Worm (Caenorhabditis elegans) whole organism, L4 larva: ENCODE measurements around the gene F44E5.15.

Source experiments
- F49E8.2 ChIP-seq: sonication (generic microtip); optimal IDR thresholded peaks from 2 replicates; lab custom pipeline; 2016; ENCODE audit warnings: missing compliant biosample characterization, mild to moderate bottlenecking, missing genetic modification characterization, borderline replicate concordance
- aha-1 ChIP-seq: fragments of 150-350 bp; peaks from one replicate; lab custom pipeline; 2014; ENCODE audit warnings: missing biosample characterization, missing genetic modification characterization
- attf-4 ChIP-seq: sonication (generic microtip); optimal IDR thresholded peaks from 3 replicates; lab custom pipeline; 2017; ENCODE audit warnings: missing biosample characterization, missing genetic modification characterization
- ceh-20 ChIP-seq: fragments of 200-800 bp; sonication (Bioruptor generic); IDR thresholded peaks from 2 replicates; pipeline ENCODE4 v1.3.6; 2022; ENCODE audit warnings: missing genetic modification reagents, missing genetic modification characterization, missing compliant biosample characterization
- ceh-32 ChIP-seq: sonication (generic microtip); optimal IDR thresholded peaks from 2 replicates; lab custom pipeline; 2016; ENCODE audit warnings: mild to moderate bottlenecking, missing genetic modification characterization, missing compliant biosample characterization; ENCODE audit not compliant: poor library complexity
- fos-1 ChIP-seq: fragments of 150-350 bp; optimal IDR thresholded peaks from 2 replicates; lab custom pipeline; 2014; ENCODE audit warnings: missing biosample characterization, missing genetic modification characterization
- lin-13 ChIP-seq: fragments of 150-350 bp; optimal IDR thresholded peaks from 2 replicates; lab custom pipeline; 2014; ENCODE audit warnings: missing biosample characterization, missing genetic modification reagents, missing genetic modification characterization
- lin-15B ChIP-seq: fragments of 150-350 bp; sonication (generic microtip); optimal IDR thresholded peaks from 3 replicates; lab custom pipeline; 2014; ENCODE audit warnings: missing biosample characterization, missing genetic modification characterization
- lin-39 ChIP-seq: fragments of 150-350 bp; optimal IDR thresholded peaks from 2 replicates; lab custom pipeline; 2014; ENCODE audit warnings: missing biosample characterization, missing genetic modification reagents, missing genetic modification characterization
- mes-2 ChIP-seq: sonication (generic microtip); optimal IDR thresholded peaks from 2 replicates; lab custom pipeline; 2016; ENCODE audit warnings: missing genotype, mild to moderate bottlenecking, missing genetic modification characterization, missing compliant biosample characterization; ENCODE audit not compliant: poor library complexity, severe bottlenecking
- nhr-25 ChIP-seq: sonication (generic microtip); optimal IDR thresholded peaks from 2 replicates; lab custom pipeline; 2017; ENCODE audit warnings: missing genetic modification characterization, mild to moderate bottlenecking, missing compliant biosample characterization, antibody characterized with exemption, moderate library complexity, borderline replicate concordance; ENCODE audit not compliant: insufficient read depth
- skn-1 ChIP-seq: fragments of 150-350 bp; optimal IDR thresholded peaks from 2 replicates; lab custom pipeline; 2014; ENCODE audit warnings: missing biosample characterization, missing genetic modification characterization
- zip-2 ChIP-seq: fragments of 150-350 bp; optimal IDR thresholded peaks from 2 replicates; lab custom pipeline; 2014; ENCODE audit warnings: missing biosample characterization, missing genetic modification characterization

DNA sequence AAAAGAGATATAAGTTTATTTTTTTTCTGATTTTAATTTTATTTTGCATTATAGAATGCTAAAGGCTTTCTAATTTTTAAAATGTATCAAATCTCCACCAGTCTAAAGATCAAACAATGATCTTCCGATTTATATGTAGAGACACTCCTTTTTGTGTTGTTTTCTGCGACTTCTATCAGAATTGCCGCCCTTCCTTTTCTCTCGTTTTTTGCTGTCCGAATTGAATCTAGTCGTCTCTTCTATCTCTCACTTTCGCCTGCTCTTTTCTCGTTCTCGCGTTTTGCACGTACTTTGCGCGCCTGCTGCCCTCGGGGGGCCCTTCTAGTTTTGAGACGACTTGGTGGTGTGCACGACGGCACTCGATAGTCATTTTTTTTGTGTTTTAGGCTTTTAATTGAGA lies 48.1 kb upstream of the F44E5.15 start:
- TF ChIP-seq lin-15B (no peak), fos-1 (no peak), nhr-25 (no peak), lin-13 (GFP tag; lab: Kevin White, UChicago) (peak; percentile 36), aha-1 (tag; lab: Kevin White, UChicago) (peak; percentile 100), skn-1 (tag; lab: Kevin White, UChicago) (no peak), ceh-32 (no peak), F49E8.2 (tag; lab: Kevin White, UChicago) (no peak), lin-39 (no peak), mes-2 (tag; lab: Kevin White, UChicago) (peak; percentile 18), zip-2 (tag; lab: Kevin White, UChicago) (no peak), ceh-20 (GFP tag; lab: Robert Waterston, UW) (peak; percentile 50; the same call in 1 of the 2 replicates), attf-4 (no peak)
